Worm (Caenorhabditis elegans): ENCODE results near the gene F38B6.8.

DNA sequence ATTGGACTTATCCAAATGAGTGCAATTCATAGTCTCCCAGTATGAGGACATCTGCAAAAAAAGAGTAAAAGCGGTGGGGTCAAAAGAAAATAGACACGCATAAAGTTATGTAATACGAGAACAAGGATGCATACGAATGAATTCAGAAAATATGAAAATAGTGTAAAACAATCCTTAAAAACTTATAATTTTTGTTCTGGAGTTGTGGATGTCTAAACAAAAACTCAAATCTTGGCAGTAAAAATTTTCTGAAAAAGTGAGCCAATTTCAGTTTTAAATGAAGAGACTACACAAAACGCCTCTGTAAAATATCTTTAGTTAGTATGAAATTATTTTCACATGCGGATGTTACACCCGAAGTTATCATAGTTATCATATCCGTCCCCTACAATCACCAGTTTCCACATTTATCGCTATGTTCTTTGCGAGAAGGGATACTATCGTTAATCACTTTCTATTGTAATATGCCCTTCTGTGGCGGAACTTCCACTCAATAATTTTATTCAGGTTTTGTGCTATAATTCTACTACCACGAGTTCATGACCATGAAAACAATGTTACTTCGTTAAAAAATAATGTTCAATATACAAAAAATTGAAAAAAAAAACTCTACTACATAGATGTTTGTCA, 41.9 kb downstream of the F38B6.8 start, which contains the start of gene nhr-120:
- TF ChIP-seq madf-2 (tag; optimal IDR thresholded peaks at IDR 0.05) (no peak), rnt-1 (tag; optimal IDR thresholded peaks at IDR 0.05) (no peak), unc-86 (tag; optimal IDR thresholded peaks at IDR 0.05) (no peak), elt-4 (tag; optimal IDR thresholded peaks at IDR 0.05) (no peak), unc-3 (GFP tag; conservative IDR thresholded peaks at IDR 0.05) (no peak), unc-3 (tag; optimal IDR thresholded peaks at IDR 0.05) (no peak), pha-2 (tag; optimal IDR thresholded peaks at IDR 0.05) (no peak), unc-42 (tag; optimal IDR thresholded peaks at IDR 0.05) (no peak), ets-4 (tag; optimal IDR thresholded peaks at IDR 0.05) (no peak), mec-3 (tag; optimal IDR thresholded peaks at IDR 0.05; ENCODE audit: borderline replicate concordance) (no peak), nfya-1 (tag; optimal IDR thresholded peaks at IDR 0.05) (no peak), fkh-6 (tag; optimal IDR thresholded peaks at IDR 0.05) (no peak), pqm-1 (tag; optimal IDR thresholded peaks at IDR 0.05) (no peak)

Measured in whole organism, late embryonic.